Worm (Caenorhabditis elegans) whole organism, early embryonic: ENCODE results near the gene ulp-1.

ENCODE experiments used
- B0310.2 ChIP-seq: sonication (generic microtip); optimal IDR thresholded peaks from 2 replicates; lab custom pipeline; 2016; ENCODE audit warnings: mild to moderate bottlenecking, missing genetic modification characterization, missing compliant biosample characterization
- F13C5.2 ChIP-seq: sonication (generic microtip); optimal IDR thresholded peaks from 2 replicates; lab custom pipeline; 2017; ENCODE audit warnings: mild to moderate bottlenecking, missing genetic modification characterization, inconsistent platforms, missing compliant biosample characterization
- aly-1 ChIP-seq: sonication (generic microtip); optimal IDR thresholded peaks from 2 replicates; lab custom pipeline; 2016; ENCODE audit warnings: missing genetic modification characterization, missing compliant biosample characterization
- ama-1 ChIP-seq: fragments of 150-350 bp; optimal IDR thresholded peaks from 2 replicates; lab custom pipeline; 2014
- ceh-13 ChIP-seq: fragments of 200-800 bp; sonication (Bioruptor generic); optimal IDR thresholded peaks from 2 replicates; lab custom pipeline; 2018; ENCODE audit warnings: mild to moderate bottlenecking, missing genetic modification characterization, missing compliant biosample characterization
- ceh-36 ChIP-seq: sonication (generic microtip); optimal IDR thresholded peaks from 2 replicates; lab custom pipeline; 2016; ENCODE audit warnings: missing genetic modification characterization, inconsistent platforms, missing compliant biosample characterization
- ets-7 ChIP-seq: sonication (generic microtip); optimal IDR thresholded peaks from 2 replicates; lab custom pipeline; 2016; ENCODE audit warnings: missing genotype, missing genetic modification characterization, missing compliant biosample characterization
- flt-1 ChIP-seq: fragments of 200-800 bp; sonication (Bioruptor generic); IDR thresholded peaks from 2 replicates; pipeline ENCODE4 v1.3.6; 2022; ENCODE audit warnings: missing genetic modification characterization, missing compliant biosample characterization
- hmbx-1 ChIP-seq: sonication (generic microtip); optimal IDR thresholded peaks from 2 replicates; lab custom pipeline; 2016; ENCODE audit warnings: mild to moderate bottlenecking, missing genetic modification characterization, missing compliant biosample characterization
- hmg-4 ChIP-seq: fragments of 200-800 bp; sonication (Bioruptor generic); optimal IDR thresholded peaks from 2 replicates; lab custom pipeline; 2018; ENCODE audit warnings: mild to moderate bottlenecking, missing genetic modification characterization, missing compliant biosample characterization
- hnd-1 ChIP-seq: sonication (generic microtip); optimal IDR thresholded peaks from 2 replicates; lab custom pipeline; 2016; ENCODE audit warnings: missing genetic modification characterization, missing compliant biosample characterization
- pes-1 ChIP-seq: fragments of 200-800 bp; sonication (Bioruptor generic); IDR thresholded peaks from 2 replicates; pipeline ENCODE4 v1.3.6; 2022; ENCODE audit warnings: missing genetic modification reagents, missing genetic modification characterization, missing compliant biosample characterization
- scrt-1 ChIP-seq: fragments of 200-800 bp; sonication (Bioruptor generic); IDR thresholded peaks from 2 replicates; pipeline ENCODE4 v1.3.6; 2022; ENCODE audit warnings: missing genetic modification characterization, missing compliant biosample characterization
- sea-1 ChIP-seq: fragments of 200-800 bp; sonication (Bioruptor generic); conservative IDR thresholded peaks from 2 replicates; pipeline ENCODE4 v1.3.6; 2022; ENCODE audit warnings: missing genetic modification characterization, missing compliant biosample characterization
- tbx-11 ChIP-seq: fragments of 200-800 bp; sonication (Bioruptor generic); IDR thresholded peaks from 2 replicates; pipeline ENCODE4 v1.3.6; 2022; ENCODE audit warnings: missing genetic modification characterization, missing compliant biosample characterization
- tbx-37 ChIP-seq: fragments of 200-800 bp; sonication (Bioruptor generic); conservative IDR thresholded peaks from 2 replicates; pipeline ENCODE4 v1.3.6; 2022; ENCODE audit warnings: missing genetic modification reagents, missing genetic modification characterization, missing compliant biosample characterization
- tra-4 ChIP-seq: sonication (generic microtip); optimal IDR thresholded peaks from 2 replicates; lab custom pipeline; 2017; ENCODE audit warnings: missing genetic modification characterization, missing compliant biosample characterization

ulp-1 gene

DNA sequence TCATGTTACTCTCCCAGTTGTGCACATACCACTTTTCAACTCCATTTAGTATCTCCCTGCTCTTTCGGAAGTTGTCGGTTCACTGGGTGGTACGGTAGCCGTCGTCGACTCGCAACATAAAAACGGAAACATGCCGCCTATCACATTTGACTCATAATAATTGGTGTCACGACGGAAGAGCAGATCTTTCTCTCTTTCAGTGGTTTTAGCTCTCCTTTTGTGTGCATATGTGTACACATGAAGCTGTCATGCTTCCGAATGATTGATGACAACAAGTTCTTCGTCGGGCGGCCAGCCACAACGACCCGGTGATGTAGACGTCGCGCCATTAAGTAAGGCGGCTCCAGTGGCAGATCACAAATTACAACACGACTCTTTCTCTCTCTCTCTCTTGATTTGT, 43.8 kb downstream of the ulp-1 start:
- TF ChIP-seq sea-1 (no peak), aly-1 (tag; lab: Kevin White, UChicago) (no peak), tra-4 (tag; lab: Kevin White, UChicago) (no peak), tbx-37 (GFP tag; lab: Robert Waterston, UW) (no peak), ama-1 (lab: Kevin White, UChicago) (no peak), scrt-1 (GFP tag; lab: Robert Waterston, UW) (no peak), ceh-36 (no peak), F13C5.2 (tag; lab: Kevin White, UChicago) (no peak), tbx-11 (no peak), flt-1 (no peak), pes-1 (GFP tag; lab: Robert Waterston, UW) (no peak), hmg-4 (GFP tag; lab: Kevin White, UChicago) (no peak), B0310.2 (tag; lab: Kevin White, UChicago) (no peak), ceh-13 (GFP tag; lab: Kevin White, UChicago) (no peak), ets-7 (no peak), hnd-1 (tag; lab: Kevin White, UChicago) (no peak), hmbx-1 (tag; lab: Kevin White, UChicago) (no peak)

- TF ChIP-seq hmg-4 (GFP tag; lab: Kevin White, UChicago), result no peak
- no peak for TF ChIP-seq ceh-13 (GFP tag; lab: Kevin White, UChicago)
- TF ChIP-seq pes-1 (GFP tag; lab: Robert Waterston, UW), result no peak
- TF ChIP-seq ets-7, result no peak
- TF ChIP-seq flt-1, result no peak
- no peak for TF ChIP-seq scrt-1 (GFP tag; lab: Robert Waterston, UW)
- TF ChIP-seq sea-1, result no peak
- TF ChIP-seq aly-1 (tag; lab: Kevin White, UChicago), result no peak
- TF ChIP-seq F13C5.2 (tag; lab: Kevin White, UChicago), result no peak
- no peak for TF ChIP-seq tra-4 (tag; lab: Kevin White, UChicago)
- TF ChIP-seq B0310.2 (tag; lab: Kevin White, UChicago), result no peak
- TF ChIP-seq hmbx-1 (tag; lab: Kevin White, UChicago), result no peak
- TF ChIP-seq tbx-37 (GFP tag; lab: Robert Waterston, UW), result no peak
- TF ChIP-seq hnd-1 (tag; lab: Kevin White, UChicago), result no peak
- TF ChIP-seq ceh-36, result no peak
- no peak for TF ChIP-seq ama-1 (lab: Kevin White, UChicago)
- TF ChIP-seq tbx-11, result no peak
Measured at ce11 chrIII:5124385-5124784, 45.2 kb downstream of the ulp-1 start.

DNA sequence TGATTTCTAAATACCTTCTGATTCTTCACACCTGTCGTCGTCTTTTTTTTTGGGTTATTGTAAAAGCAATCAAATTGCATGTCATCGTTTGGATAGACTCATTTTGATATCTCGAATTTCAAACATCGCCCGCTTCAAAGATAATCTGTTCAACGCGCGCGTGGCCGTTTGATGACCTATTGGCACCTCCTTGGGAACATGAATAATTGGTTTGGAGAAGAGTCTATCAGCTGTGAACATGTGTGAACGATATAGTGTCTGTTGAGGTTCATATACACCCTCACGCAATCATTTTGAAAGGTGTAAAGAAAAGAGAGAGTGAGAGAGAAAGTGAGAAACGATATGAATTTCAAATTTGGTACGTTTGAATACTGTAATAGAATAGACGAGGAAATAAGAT, 49.0 kb downstream of the ulp-1 start:
- no peak for TF ChIP-seq ceh-36
- TF ChIP-seq ets-7, result no peak
- TF ChIP-seq hmbx-1 (tag; lab: Kevin White, UChicago), result no peak
- no peak for TF ChIP-seq tra-4 (tag; lab: Kevin White, UChicago)

ce11 chrIII:5119063-5119462, 50.5 kb downstream of the ulp-1 start:
- no peak for TF ChIP-seq ceh-13 (GFP tag; lab: Kevin White, UChicago)
- TF ChIP-seq pes-1 (GFP tag; lab: Robert Waterston, UW), result no peak
- no peak for TF ChIP-seq hmg-4 (GFP tag; lab: Kevin White, UChicago)
- no peak for TF ChIP-seq flt-1
- no peak for TF ChIP-seq hmbx-1 (tag; lab: Kevin White, UChicago)
- no peak for TF ChIP-seq B0310.2 (tag; lab: Kevin White, UChicago)
- TF ChIP-seq aly-1 (tag; lab: Kevin White, UChicago), result no peak
- TF ChIP-seq ama-1 (lab: Kevin White, UChicago), result no peak
- TF ChIP-seq hnd-1 (tag; lab: Kevin White, UChicago), result no peak
- no peak for TF ChIP-seq ceh-36
- TF ChIP-seq scrt-1 (GFP tag; lab: Robert Waterston, UW), result no peak
- TF ChIP-seq F13C5.2 (tag; lab: Kevin White, UChicago), result no peak
- TF ChIP-seq ets-7, result no peak
- no peak for TF ChIP-seq tbx-37 (GFP tag; lab: Robert Waterston, UW)
- no peak for TF ChIP-seq tbx-11
- TF ChIP-seq sea-1, result no peak
- TF ChIP-seq tra-4 (tag; lab: Kevin White, UChicago), result no peak
